Fruit fly (Drosophila melanogaster) whole organism, embryonic: ENCODE results near the gene Spn28Dc.
A peak's percentile ranks its signal among the peaks of the same experiment; 100 is the strongest.

Experiments
- Atf6 ChIP-seq: fragments of 200-800 bp; sonication (Bioruptor generic); IDR thresholded peaks from 2 replicates; pipeline ENCODE4 v1.3.6; 2022; ENCODE audit warnings: missing biosample characterization, missing genetic modification characterization
- CG10654 ChIP-seq: fragments of 200-800 bp; sonication (Bioruptor generic); optimal IDR thresholded peaks from 2 replicates; lab custom pipeline; 2016; ENCODE audit warnings: missing biosample characterization, missing genetic modification characterization
- CG15479 ChIP-seq: fragments of 200-800 bp; sonication (Bioruptor generic); optimal IDR thresholded peaks from 3 replicates; lab custom pipeline; 2019; ENCODE audit warnings: missing biosample characterization, mild to moderate bottlenecking, missing genetic modification characterization, moderate library complexity
- CG15514 ChIP-seq: fragments of 200-800 bp; sonication (Bioruptor generic); optimal IDR thresholded peaks from 3 replicates; lab custom pipeline; 2017; ENCODE audit warnings: missing biosample characterization, missing genetic modification characterization, mild to moderate bottlenecking, moderate library complexity, missing genetic modification reagents
- CG1603 ChIP-seq: fragments of 200-800 bp; sonication (Bioruptor generic); optimal IDR thresholded peaks from 2 replicates; lab custom pipeline; 2019; ENCODE audit warnings: missing biosample characterization, mild to moderate bottlenecking, missing genetic modification characterization, moderate library complexity
- CG16815 ChIP-seq: fragments of 200-800 bp; sonication (Bioruptor generic); optimal IDR thresholded peaks from 3 replicates; lab custom pipeline; 2017; ENCODE audit warnings: missing biosample characterization, mild to moderate bottlenecking, missing genetic modification characterization
- CG18476 ChIP-seq: fragments of 200-800 bp; sonication (Bioruptor generic); optimal IDR thresholded peaks from 2 replicates; lab custom pipeline; 2016; ENCODE audit warnings: missing biosample characterization, mild to moderate bottlenecking, missing genetic modification characterization
- CG2875 ChIP-seq: fragments of 200-800 bp; sonication (Bioruptor generic); optimal IDR thresholded peaks from 2 replicates; lab custom pipeline; 2017; ENCODE audit warnings: missing biosample characterization, mild to moderate bottlenecking, missing genetic modification characterization, missing genetic modification reagents
- CG30020 ChIP-seq: fragments of 200-800 bp; optimal IDR thresholded peaks from 2 replicates; lab custom pipeline; 2019; ENCODE audit warnings: missing biosample characterization, mild to moderate bottlenecking, missing genetic modification characterization, moderate library complexity
- CG32532 ChIP-seq: fragments of 200-800 bp; sonication (Bioruptor generic); IDR thresholded peaks from 2 replicates; pipeline ENCODE4 v1.3.6; 2022; ENCODE audit warnings: missing biosample characterization, missing genetic modification characterization
- CG5953 ChIP-seq: fragments of 200-800 bp; sonication (Bioruptor generic); IDR thresholded peaks from 2 replicates; pipeline ENCODE4 v1.3.6; 2022; ENCODE audit warnings: missing biosample characterization, missing genetic modification characterization
- CG6175 ChIP-seq: fragments of 200-800 bp; sonication (Bioruptor generic); IDR thresholded peaks from 3 replicates; pipeline ENCODE4 v1.3.6; 2022; ENCODE audit warnings: missing biosample characterization, missing genetic modification characterization
- CG6254 ChIP-seq: fragments of 200-800 bp; sonication (Bioruptor generic); optimal IDR thresholded peaks from 3 replicates; lab custom pipeline; 2017; ENCODE audit warnings: mild to moderate bottlenecking, missing biosample characterization, missing genetic modification reagents, missing genetic modification characterization
- CG8290 ChIP-seq, 3 experiments: fragments of 200-800 bp; sonication (Bioruptor generic); optimal IDR thresholded peaks; 2 replicates each; lab custom pipeline; 2016 to 2019; ENCODE audit warnings: missing biosample characterization in 3 of 3, missing genetic modification characterization in 3 of 3, mild to moderate bottlenecking in 2 of 3, moderate library complexity in 1 of 3
- CG8765 ChIP-seq: fragments of 200-800 bp; sonication (Bioruptor generic); IDR thresholded peaks from 2 replicates; pipeline ENCODE4 v1.3.6; 2022; ENCODE audit warnings: missing biosample characterization, missing genetic modification characterization
- CG9876 ChIP-seq: fragments of 200-800 bp; sonication (Bioruptor generic); optimal IDR thresholded peaks from 2 replicates; lab custom pipeline; 2016; ENCODE audit warnings: missing biosample characterization, missing genetic modification characterization
- Deaf1 ChIP-seq: fragments of 200-800 bp; optimal IDR thresholded peaks from 3 replicates; lab custom pipeline; 2019; ENCODE audit warnings: missing biosample characterization, mild to moderate bottlenecking, missing genetic modification characterization, moderate library complexity
- Dip3 ChIP-seq: fragments of 200-800 bp; sonication (Bioruptor generic); optimal IDR thresholded peaks from 3 replicates; lab custom pipeline; 2016; ENCODE audit warnings: missing biosample characterization, missing genetic modification characterization
- Dll ChIP-seq: fragments of 200-800 bp; sonication (Bioruptor generic); IDR thresholded peaks from 4 replicates; pipeline ENCODE4 v1.3.6; 2022; ENCODE audit warnings: missing biosample characterization, missing genetic modification characterization; ENCODE audit not compliant: partially characterized antibody
- Drgx ChIP-seq: fragments of 200-800 bp; sonication (Bioruptor generic); IDR thresholded peaks from 2 replicates; pipeline ENCODE4 v1.3.6; 2022; ENCODE audit warnings: missing biosample characterization, missing genetic modification characterization
- HLH4C ChIP-seq: fragments of 200-800 bp; sonication (Bioruptor generic); IDR thresholded peaks from 3 replicates; pipeline ENCODE4 v1.3.6; 2022; ENCODE audit warnings: missing biosample characterization, missing genetic modification characterization; ENCODE audit not compliant: partially characterized antibody
- Med ChIP-seq: fragments of 200-800 bp; sonication (Bioruptor generic); peaks from one replicate; lab custom pipeline; 2016; ENCODE audit warnings: missing biosample characterization, missing genetic modification characterization, mild to moderate bottlenecking, inconsistent platforms, moderate library complexity
- Neu2 ChIP-seq: fragments of 200-800 bp; sonication (Bioruptor generic); optimal IDR thresholded peaks from 3 replicates; lab custom pipeline; 2016; ENCODE audit warnings: missing biosample characterization, missing genetic modification characterization, borderline replicate concordance
- Oaz ChIP-seq: fragments of 200-800 bp; sonication (Bioruptor generic); IDR thresholded peaks from 2 replicates; pipeline ENCODE4 v1.3.6; 2022; ENCODE audit warnings: missing biosample characterization, missing genetic modification characterization
- Side ChIP-seq: fragments of 200-800 bp; sonication (Bioruptor generic); optimal IDR thresholded peaks from 2 replicates; lab custom pipeline; 2016; ENCODE audit warnings: missing biosample characterization, missing genetic modification characterization
- Sox100B ChIP-seq: fragments of 200-800 bp; sonication (Bioruptor generic); optimal IDR thresholded peaks from 3 replicates; lab custom pipeline; 2018; ENCODE audit warnings: missing biosample characterization, mild to moderate bottlenecking, missing genetic modification characterization
- amos ChIP-seq: fragments of 200-800 bp; sonication (Bioruptor generic); IDR thresholded peaks from 2 replicates; pipeline ENCODE4 v1.3.6; 2022; ENCODE audit warnings: missing biosample characterization, missing genetic modification characterization; ENCODE audit not compliant: partially characterized antibody
- aop ChIP-seq: fragments of 200-800 bp; sonication (Bioruptor generic); IDR thresholded peaks from 2 replicates; pipeline ENCODE4 v1.3.6; 2022; ENCODE audit warnings: missing biosample characterization, missing genetic modification characterization
- cad ChIP-seq: fragments of >200 bp; optimal IDR thresholded peaks from 2 replicates; lab custom pipeline; 2017; ENCODE audit warnings: missing biosample characterization, missing genetic modification characterization
- cas ChIP-seq: fragments of 200-800 bp; sonication (Bioruptor generic); IDR thresholded peaks from 2 replicates; pipeline ENCODE4 v1.3.6; 2022; ENCODE audit warnings: missing biosample characterization, missing genetic modification characterization
- cg ChIP-seq: fragments of 200-800 bp; sonication (Bioruptor generic); optimal IDR thresholded peaks from 3 replicates; lab custom pipeline; 2019; ENCODE audit warnings: missing biosample characterization, mild to moderate bottlenecking, missing genetic modification characterization, moderate library complexity
- chinmo ChIP-seq: fragments of 200-800 bp; sonication (Bioruptor generic); IDR thresholded peaks from 4 replicates; pipeline ENCODE4 v1.3.6; 2022; ENCODE audit warnings: missing biosample characterization, missing genetic modification characterization; ENCODE audit not compliant: partially characterized antibody
- chm ChIP-seq: fragments of 200-800 bp; sonication (Bioruptor generic); IDR thresholded peaks from 2 replicates; pipeline ENCODE4 v1.3.6; 2022; ENCODE audit warnings: missing biosample characterization, missing genetic modification characterization
- ci ChIP-seq: fragments of 200-800 bp; sonication (Bioruptor generic); IDR thresholded peaks from 3 replicates; pipeline ENCODE4 v1.3.6; 2022; ENCODE audit warnings: missing biosample characterization, missing genetic modification characterization
- crol ChIP-seq: fragments of 200-800 bp; sonication (Bioruptor generic); IDR thresholded peaks from 2 replicates; pipeline ENCODE4 v1.3.6; 2022; ENCODE audit warnings: missing biosample characterization, missing genetic modification characterization
- dpn ChIP-seq, 2 experiments: fragments of 200-800 bp; sonication (Bioruptor generic); optimal IDR thresholded peaks; 3 replicates each; lab custom pipeline; 2016; ENCODE audit warnings: missing biosample characterization in 2 of 2, missing genetic modification characterization in 2 of 2
- ems ChIP-seq: fragments of 200-800 bp; sonication (Bioruptor generic); optimal IDR thresholded peaks from 3 replicates; lab custom pipeline; 2016; ENCODE audit warnings: missing biosample characterization, missing genetic modification characterization
- grau ChIP-seq: fragments of 200-800 bp; optimal IDR thresholded peaks from 3 replicates; lab custom pipeline; 2019; ENCODE audit warnings: missing biosample characterization, mild to moderate bottlenecking, missing genetic modification characterization, moderate library complexity
- gro ChIP-seq: fragments of 200-800 bp; sonication (Bioruptor generic); optimal IDR thresholded peaks from 2 replicates; lab custom pipeline; 2016; ENCODE audit warnings: missing biosample characterization, missing genetic modification characterization
- gsb-n ChIP-seq: fragments of 200-800 bp; sonication (Bioruptor generic); optimal IDR thresholded peaks from 3 replicates; lab custom pipeline; 2018; ENCODE audit warnings: missing biosample characterization, mild to moderate bottlenecking, missing genetic modification characterization
- gt ChIP-seq: fragments of 200-800 bp; sonication (Bioruptor generic); IDR thresholded peaks from 2 replicates; pipeline ENCODE4 v1.3.6; 2022; ENCODE audit warnings: missing biosample characterization, missing genetic modification characterization
- jumu ChIP-seq: fragments of 200-800 bp; sonication (Bioruptor generic); optimal IDR thresholded peaks from 3 replicates; lab custom pipeline; 2016; ENCODE audit warnings: missing biosample characterization, missing genetic modification characterization
- nau ChIP-seq: fragments of 200-800 bp; sonication (Bioruptor generic); optimal IDR thresholded peaks from 3 replicates; lab custom pipeline; 2017; ENCODE audit warnings: missing biosample characterization, mild to moderate bottlenecking, missing genetic modification characterization, missing genetic modification reagents
- nerfin-1 ChIP-seq: fragments of 200-800 bp; sonication (Bioruptor generic); optimal IDR thresholded peaks from 3 replicates; lab custom pipeline; 2019; ENCODE audit warnings: missing biosample characterization, mild to moderate bottlenecking, missing genetic modification characterization, moderate library complexity
- pfk ChIP-seq: fragments of 200-800 bp; sonication (Bioruptor generic); optimal IDR thresholded peaks from 2 replicates; lab custom pipeline; 2018; ENCODE audit warnings: missing biosample characterization, mild to moderate bottlenecking, missing genetic modification characterization, moderate library complexity
- run ChIP-seq: fragments of 200-800 bp; sonication (Bioruptor generic); optimal IDR thresholded peaks from 3 replicates; lab custom pipeline; 2018; ENCODE audit warnings: missing biosample characterization, mild to moderate bottlenecking, missing genetic modification characterization
- sd ChIP-seq: fragments of 200-800 bp; sonication (Bioruptor generic); optimal IDR thresholded peaks from 3 replicates; lab custom pipeline; 2018; ENCODE audit warnings: missing biosample characterization, mild to moderate bottlenecking, missing genetic modification characterization, moderate library complexity
- tin ChIP-seq: fragments of 200-800 bp; sonication (Bioruptor generic); optimal IDR thresholded peaks from 3 replicates; lab custom pipeline; 2016; ENCODE audit warnings: missing biosample characterization, missing genetic modification characterization
- unc-4 ChIP-seq: fragments of 200-800 bp; sonication (Bioruptor generic); IDR thresholded peaks from 2 replicates; pipeline ENCODE4 v1.3.6; 2022; ENCODE audit warnings: missing biosample characterization, missing genetic modification characterization; ENCODE audit not compliant: partially characterized antibody
- vvl ChIP-seq: fragments of 200-800 bp; sonication (Bioruptor generic); IDR thresholded peaks from 2 replicates; pipeline ENCODE4 v1.3.6; 2022; ENCODE audit warnings: missing biosample characterization, missing genetic modification characterization
- yki ChIP-seq: fragments of >200 bp; optimal IDR thresholded peaks from 3 replicates; lab custom pipeline; 2018

Spn28Dc gene

DNA sequence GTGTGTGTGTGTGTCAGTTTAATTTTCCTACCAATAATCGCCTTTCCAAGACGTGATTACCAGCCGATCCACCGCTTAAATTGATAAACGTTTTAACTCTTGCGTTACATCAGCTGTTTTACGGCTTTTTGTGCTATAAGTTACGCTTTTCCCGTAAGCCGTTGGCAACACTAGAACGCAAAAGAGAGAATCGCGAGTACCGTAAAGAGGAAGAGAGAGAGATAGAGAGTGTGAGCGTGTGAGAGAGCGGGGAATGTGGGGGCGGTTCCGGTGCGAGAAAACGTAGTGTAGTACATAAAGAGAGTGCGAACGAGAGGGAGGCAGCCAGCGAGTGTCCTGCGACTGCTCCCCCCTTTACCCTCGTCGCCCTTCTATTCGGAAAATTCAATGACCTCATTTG lies 24.6 kb upstream of the Spn28Dc start (continued):
- TF ChIP-seq Side (GFP tag; lab: Kevin White, UChicago) (no peak), chinmo (peak; percentile 79; the same call in 2 of the 4 replicates), Neu2 (GFP tag; lab: Kevin White, UChicago) (no peak), Med (GFP tag; lab: Kevin White, UChicago) (peak; percentile 75), dpn (GFP tag; optimal IDR thresholded peaks at IDR 0.05; lab: Kevin White, UChicago) (no peak), gt (GFP tag; lab: Robert Waterston, UW) (no peak), CG2875 (no peak), CG1603 (tag; lab: Kevin White, UChicago) (peak; percentile 0), nau (peak; percentile 25), aop (GFP tag; lab: Robert Waterston, UW) (no peak), CG15514 (GFP tag; lab: Kevin White, UChicago) (peak; percentile 12), run (tag; lab: Kevin White, UChicago) (no peak), ems (GFP tag; lab: Kevin White, UChicago) (no peak), chm (GFP tag; lab: Robert Waterston, UW) (no peak), amos (GFP tag; lab: Robert Waterston, UW) (no peak), cad (GFP tag; lab: Kevin White, UChicago) (no peak), CG8765 (GFP tag; lab: Robert Waterston, UW) (0 out of 2 replicates have a peak, but pooled peaks have one; percentile 6), cg (GFP tag; lab: Kevin White, UChicago) (peak; percentile 85), gro (peak; percentile 5), Atf6 (GFP tag; lab: Robert Waterston, UW) (no peak), CG9876 (GFP tag; lab: Kevin White, UChicago) (no peak), crol (GFP tag; lab: Robert Waterston, UW) (peak; percentile 96), yki (lab: Kevin White, UChicago) (peak; percentile 78), CG32532 (GFP tag; lab: Robert Waterston, UW) (peak; percentile 52; the same call in 1 of the 2 replicates), Deaf1 (tag; lab: Kevin White, UChicago) (peak; percentile 38), pfk (GFP tag; lab: Kevin White, UChicago) (no peak), unc-4 (0 out of 2 replicates have a peak, but pooled peaks have one; percentile 36), Dll (GFP tag; lab: Robert Waterston, UW) (no peak), Dip3 (GFP tag; lab: Kevin White, UChicago) (no peak), vvl (no peak), CG10654 (GFP tag; lab: Kevin White, UChicago) (no peak), CG30020 (no peak), CG8290 (GFP tag; optimal IDR thresholded peaks at IDR 0.05; lab: Kevin White, UChicago) (no peak), CG8290 (tag; optimal IDR thresholded peaks at IDR 0.05; lab: Kevin White, UChicago) (peak in 1 of 2 experiments; percentile 47), CG6254 (GFP tag; lab: Kevin White, UChicago) (peak; percentile 9), grau (no peak), cas (no peak), Oaz (no peak), Sox100B (GFP tag; lab: Kevin White, UChicago) (no peak), CG5953 (no peak), nerfin-1 (tag; lab: Kevin White, UChicago) (peak; percentile 11), CG15479 (GFP tag; lab: Kevin White, UChicago) (no peak), CG16815 (no peak), tin (no peak), sd (tag; lab: Kevin White, UChicago) (peak; percentile 88), gsb-n (tag; lab: Kevin White, UChicago) (no peak), ci (GFP tag; lab: Robert Waterston, UW) (no peak), CG6175 (GFP tag; lab: Robert Waterston, UW) (no peak), jumu (GFP tag; lab: Kevin White, UChicago) (no peak), HLH4C (GFP tag; lab: Robert Waterston, UW) (no peak), Drgx (GFP tag; lab: Robert Waterston, UW) (no peak), CG18476 (GFP tag; lab: Kevin White, UChicago) (no peak)
